Worm (Caenorhabditis elegans): ENCODE measurements around the gene F54F7.10.

The F54F7.10 gene

ce11 chrX:11902661-11903060 lies 39.3 kb downstream of the F54F7.10 start, which contains the start of gene Y62H9A.10:
Gene Y62H9A.10, minus strand, starts transcription at chrX:11902761.
- TF ChIP-seq flt-1 (GFP tag; IDR thresholded peaks at IDR 0.05), result no peak
- no peak for TF ChIP-seq scrt-1 (GFP tag; IDR thresholded peaks at IDR 0.05)
- no peak for TF ChIP-seq F13C5.2 (tag; optimal IDR thresholded peaks at IDR 0.05)
- no peak for TF ChIP-seq tra-4 (tag; optimal IDR thresholded peaks at IDR 0.05)
- TF ChIP-seq hmg-4 (GFP tag; optimal IDR thresholded peaks at IDR 0.05), result no peak
- no peak for TF ChIP-seq ama-1 (optimal IDR thresholded peaks at IDR 0.05)
- no peak for TF ChIP-seq hmbx-1 (tag; optimal IDR thresholded peaks at IDR 0.05)
- no peak for TF ChIP-seq tbx-11 (GFP tag; IDR thresholded peaks at IDR 0.05)
- no peak for TF ChIP-seq pes-1 (GFP tag; IDR thresholded peaks at IDR 0.05)
- TF ChIP-seq ets-7 (tag; optimal IDR thresholded peaks at IDR 0.05), result no peak
- no peak for TF ChIP-seq ceh-13 (GFP tag; optimal IDR thresholded peaks at IDR 0.05)
- no peak for TF ChIP-seq ceh-36 (tag; optimal IDR thresholded peaks at IDR 0.05)
- no peak for TF ChIP-seq B0310.2 (tag; optimal IDR thresholded peaks at IDR 0.05)
- TF ChIP-seq hnd-1 (tag; optimal IDR thresholded peaks at IDR 0.05), result no peak
- TF ChIP-seq sea-1 (GFP tag; conservative IDR thresholded peaks at IDR 0.05), result no peak
- no peak for TF ChIP-seq tbx-37 (GFP tag; conservative IDR thresholded peaks at IDR 0.05)
- TF ChIP-seq aly-1 (tag; optimal IDR thresholded peaks at IDR 0.05), result no peak

ce11 chrX:11906626-11907025 lies 43.2 kb downstream of the F54F7.10 start:
- no peak for TF ChIP-seq B0310.2 (tag; optimal IDR thresholded peaks at IDR 0.05)
- no peak for TF ChIP-seq tbx-37 (GFP tag; conservative IDR thresholded peaks at IDR 0.05)
- TF ChIP-seq flt-1 (GFP tag; IDR thresholded peaks at IDR 0.05), result no peak
- TF ChIP-seq sea-1 (GFP tag; conservative IDR thresholded peaks at IDR 0.05), result no peak
- TF ChIP-seq tra-4 (tag; optimal IDR thresholded peaks at IDR 0.05), result no peak
- TF ChIP-seq aly-1 (tag; optimal IDR thresholded peaks at IDR 0.05), result no peak
- no peak for TF ChIP-seq ceh-13 (GFP tag; optimal IDR thresholded peaks at IDR 0.05)
- no peak for TF ChIP-seq ceh-36 (tag; optimal IDR thresholded peaks at IDR 0.05)
- TF ChIP-seq hmbx-1 (tag; optimal IDR thresholded peaks at IDR 0.05), result no peak
- no peak for TF ChIP-seq hmg-4 (GFP tag; optimal IDR thresholded peaks at IDR 0.05)
- TF ChIP-seq hnd-1 (tag; optimal IDR thresholded peaks at IDR 0.05), result no peak
- no peak for TF ChIP-seq pes-1 (GFP tag; IDR thresholded peaks at IDR 0.05)
- no peak for TF ChIP-seq F13C5.2 (tag; optimal IDR thresholded peaks at IDR 0.05)

ce11 chrX:11907263-11907662 lies 43.9 kb downstream of the F54F7.10 start, which contains the start of gene Y62H9A.11:
Gene Y62H9A.11, minus strand, starts transcription at chrX:11907363.
- TF ChIP-seq scrt-1 (GFP tag; IDR thresholded peaks at IDR 0.05) (no peak), tbx-11 (GFP tag; IDR thresholded peaks at IDR 0.05) (no peak), sea-1 (GFP tag; conservative IDR thresholded peaks at IDR 0.05) (no peak), ets-7 (tag; optimal IDR thresholded peaks at IDR 0.05) (no peak), tra-4 (tag; optimal IDR thresholded peaks at IDR 0.05) (no peak)

- TF ChIP-seq hmbx-1 (tag; optimal IDR thresholded peaks at IDR 0.05) (no peak), tbx-37 (GFP tag; conservative IDR thresholded peaks at IDR 0.05) (no peak), tbx-11 (GFP tag; IDR thresholded peaks at IDR 0.05) (no peak), hnd-1 (tag; optimal IDR thresholded peaks at IDR 0.05) (no peak)
These were observed 44.8 kb downstream of the F54F7.10 start for ce11 chrX:11908226-11908625.

ce11 chrX:11909168-11909567 lies 45.8 kb downstream of the F54F7.10 start:
- no peak for TF ChIP-seq scrt-1 (GFP tag; IDR thresholded peaks at IDR 0.05)
- TF ChIP-seq tbx-37 (GFP tag; conservative IDR thresholded peaks at IDR 0.05), result no peak
- no peak for TF ChIP-seq pes-1 (GFP tag; IDR thresholded peaks at IDR 0.05)

- no peak for TF ChIP-seq tra-4 (tag; optimal IDR thresholded peaks at IDR 0.05)
- no peak for TF ChIP-seq tbx-37 (GFP tag; conservative IDR thresholded peaks at IDR 0.05)
- TF ChIP-seq hnd-1 (tag; optimal IDR thresholded peaks at IDR 0.05), result no peak
- TF ChIP-seq ets-7 (tag; optimal IDR thresholded peaks at IDR 0.05), result no peak
- no peak for TF ChIP-seq aly-1 (tag; optimal IDR thresholded peaks at IDR 0.05)
- TF ChIP-seq ceh-13 (GFP tag; optimal IDR thresholded peaks at IDR 0.05), result no peak
- TF ChIP-seq hmg-4 (GFP tag; optimal IDR thresholded peaks at IDR 0.05), result no peak
- TF ChIP-seq B0310.2 (tag; optimal IDR thresholded peaks at IDR 0.05), result no peak
- TF ChIP-seq hmbx-1 (tag; optimal IDR thresholded peaks at IDR 0.05), result no peak
- TF ChIP-seq pes-1 (GFP tag; IDR thresholded peaks at IDR 0.05), result no peak
- TF ChIP-seq ama-1 (optimal IDR thresholded peaks at IDR 0.05), result no peak
These were observed 46.6 kb downstream of the F54F7.10 start, which contains the start of gene Y62H9A.15 for ce11 chrX:11910046-11910445. Gene Y62H9A.15, minus strand, starts transcription at chrX:11910145.

- TF ChIP-seq ceh-13 (GFP tag; optimal IDR thresholded peaks at IDR 0.05), result no peak
- no peak for TF ChIP-seq tbx-37 (GFP tag; conservative IDR thresholded peaks at IDR 0.05)
These were observed 50.4 kb downstream of the F54F7.10 start, which contains the start of gene Y62H9A.12 for ce11 chrX:11913824-11914223. Gene Y62H9A.12, plus strand, starts transcription at chrX:11914124.

Measured in whole organism, early embryonic.